Fruit fly (Drosophila melanogaster) whole organism, prepupa: ENCODE results near the gene UQCR-14.

Experiments used
- Blimp-1 ChIP-seq: fragments of 200-800 bp; sonication (Bioruptor generic); optimal IDR thresholded peaks from 3 replicates; lab custom pipeline; 2017; ENCODE audit warnings: missing biosample characterization, missing genetic modification characterization, mild to moderate bottlenecking, moderate library complexity, missing genetic modification reagents
- CG10631 ChIP-seq: fragments of 200-800 bp; sonication (Bioruptor generic); optimal IDR thresholded peaks from 2 replicates; lab custom pipeline; 2016; ENCODE audit warnings: missing biosample characterization, missing genetic modification characterization
- CG11902 ChIP-seq: fragments of 200-800 bp; sonication (Bioruptor generic); optimal IDR thresholded peaks from 3 replicates; lab custom pipeline; 2016; ENCODE audit warnings: missing biosample characterization, missing genetic modification characterization
- CG3032 ChIP-seq: fragments of 200-800 bp; optimal IDR thresholded peaks from 2 replicates; lab custom pipeline; 2019; ENCODE audit warnings: missing biosample characterization, mild to moderate bottlenecking, missing genetic modification characterization, moderate library complexity
- CG6163 ChIP-seq: fragments of 200-800 bp; sonication (Bioruptor generic); IDR thresholded peaks from 3 replicates; pipeline ENCODE4 v1.3.6; 2022; ENCODE audit warnings: missing biosample characterization, missing genetic modification characterization
- Hr38 ChIP-seq: sonication (Bioruptor generic); optimal IDR thresholded peaks from 2 replicates; lab custom pipeline; 2016; ENCODE audit warnings: missing biosample characterization, missing genetic modification characterization
- Hr39 ChIP-seq: fragments of 200-800 bp; sonication (Bioruptor generic); optimal IDR thresholded peaks from 2 replicates; lab custom pipeline; 2016; ENCODE audit warnings: missing biosample characterization, missing genetic modification characterization
- Met ChIP-seq: fragments of 200-800 bp; sonication (Bioruptor generic); optimal IDR thresholded peaks from 3 replicates; lab custom pipeline; 2016; ENCODE audit warnings: missing biosample characterization, missing genetic modification characterization
- Smox ChIP-seq: fragments of 200-800 bp; sonication (Bioruptor generic); optimal IDR thresholded peaks from 3 replicates; lab custom pipeline; 2016; ENCODE audit warnings: missing biosample characterization, missing genetic modification characterization
- net ChIP-seq: fragments of 200-800 bp; sonication (Bioruptor generic); optimal IDR thresholded peaks from 3 replicates; lab custom pipeline; 2016; ENCODE audit warnings: missing biosample characterization, missing genetic modification characterization

dm6 chrX:16241831-16242451, 44.1 kb upstream of the UQCR-14 start:
- TF ChIP-seq CG10631 (GFP tag; lab: Kevin White, UChicago) (no peak), Smox (no peak), Blimp-1 (no peak), CG11902 (no peak), Hr39 (no peak), Hr38 (GFP tag; lab: Kevin White, UChicago) (no peak), CG3032 (no peak), Met (GFP tag; lab: Kevin White, UChicago) (no peak), net (GFP tag; lab: Kevin White, UChicago) (no peak), CG6163 (GFP tag; lab: Robert Waterston, UW) (no peak)
